Fruit fly (Drosophila melanogaster): ENCODE data around the gene CG4116.

The CG4116 gene

dm6 chrX:3022464-3022863 lies 44.9 kb downstream of the CG4116 start (continued):
- TF ChIP-seq CG11085 (GFP tag; IDR thresholded peaks at IDR 0.05) (no peak; the same call in 1 of the 2 replicates), Hmr (GFP tag; optimal IDR thresholded peaks at IDR 0.05) (peak; percentile 36), eyg (GFP tag; optimal IDR thresholded peaks at IDR 0.05) (peak; percentile 21), sqz (GFP tag; optimal IDR thresholded peaks at IDR 0.05) (peak; percentile 42), CG7745 (tag; optimal IDR thresholded peaks at IDR 0.05) (no peak), CG1647 (GFP tag; optimal IDR thresholded peaks at IDR 0.05) (no peak), CG14710 (tag; optimal IDR thresholded peaks at IDR 0.05) (peak; percentile 79), Hsf (GFP tag; optimal IDR thresholded peaks at IDR 0.05) (peak; percentile 32), Blimp-1 (GFP tag; optimal IDR thresholded peaks at IDR 0.05) (peak; percentile 78), gcm2 (GFP tag; optimal IDR thresholded peaks at IDR 0.05) (no peak), CG4854 (GFP tag; optimal IDR thresholded peaks at IDR 0.05) (no peak), CG11723 (GFP tag; optimal IDR thresholded peaks at IDR 0.05) (peak; percentile 47), H2.0 (GFP tag; IDR thresholded peaks at IDR 0.05) (peak; percentile 71), Dip3 (GFP tag; optimal IDR thresholded peaks at IDR 0.05) (no peak), unpg (GFP tag; optimal IDR thresholded peaks at IDR 0.05) (peak; percentile 69), Pdp1 (GFP tag; optimal IDR thresholded peaks at IDR 0.05) (peak; percentile 60 to 64), CG11695 (GFP tag; IDR thresholded peaks at IDR 0.05) (peak; percentile 65), CG11696 (GFP tag; IDR thresholded peaks at IDR 0.05) (no peak), sr (GFP tag; IDR thresholded peaks at IDR 0.05) (peak; percentile 17; the same call in 1 of the 3 replicates), fru (optimal IDR thresholded peaks at IDR 0.05) (no peak), Sry-β (GFP tag; optimal IDR thresholded peaks at IDR 0.05) (no peak), fd3F (GFP tag; optimal IDR thresholded peaks at IDR 0.05) (no peak), CG7786 (GFP tag; optimal IDR thresholded peaks at IDR 0.05) (peak; percentile 43), Nf-YA (GFP tag; IDR thresholded peaks at IDR 0.05) (peak; percentile 43; the same call in 1 of the 2 replicates), CG1602 (GFP tag; optimal IDR thresholded peaks at IDR 0.05) (peak; percentile 51), CG17912 (GFP tag; optimal IDR thresholded peaks at IDR 0.05) (no peak), eve (GFP tag; optimal IDR thresholded peaks at IDR 0.05) (peak in 1 of 2 experiments; percentile 47), CG2199 (GFP tag; IDR thresholded peaks at IDR 0.05) (peak; percentile 60; the same call in 1 of the 3 replicates), sisA (GFP tag; IDR thresholded peaks at IDR 0.05) (peak; percentile 73), so (GFP tag; IDR thresholded peaks at IDR 0.05) (peak; percentile 62; the same call in 1 of the 3 replicates), CG9797 (GFP tag; optimal IDR thresholded peaks at IDR 0.05) (no peak), Fer2 (tag; optimal IDR thresholded peaks at IDR 0.05) (no peak), grau (tag; optimal IDR thresholded peaks at IDR 0.05) (peak; percentile 67), crc (GFP tag; optimal IDR thresholded peaks at IDR 0.05) (no peak), CoRest (tag; optimal IDR thresholded peaks at IDR 0.05) (peak; percentile 71), CG9727 (GFP tag; optimal IDR thresholded peaks at IDR 0.05) (peak; percentile 58), CG2889 (GFP tag; IDR thresholded peaks at IDR 0.05) (no peak), CG33213 (GFP tag; optimal IDR thresholded peaks at IDR 0.05) (peak; percentile 1), CG5245 (GFP tag; optimal IDR thresholded peaks at IDR 0.05) (peak; percentile 59), CG16815 (GFP tag; optimal IDR thresholded peaks at IDR 0.05) (peak; percentile 59), CG17328 (GFP tag; IDR thresholded peaks at IDR 0.05) (peak; percentile 86), CG4820 (GFP tag; optimal IDR thresholded peaks at IDR 0.05) (peak; percentile 63), CG6683 (GFP tag; optimal IDR thresholded peaks at IDR 0.05) (no peak), lbe (GFP tag; optimal IDR thresholded peaks at IDR 0.05) (no peak), CG13424 (tag; optimal IDR thresholded peaks at IDR 0.05) (peak; percentile 59), Awh (GFP tag; IDR thresholded peaks at IDR 0.05) (0 out of 2 replicates have a peak, but pooled peaks have one; percentile 30), Nf-YC (tag; optimal IDR thresholded peaks at IDR 0.05) (no peak), CG2129 (GFP tag; IDR thresholded peaks at IDR 0.05; ENCODE audit: partially characterized antibody) (no peak), ara (GFP tag; IDR thresholded peaks at IDR 0.05) (peak; percentile 80), Aef1 (GFP tag; IDR thresholded peaks at IDR 0.05) (0 out of 3 replicates have a peak, but pooled peaks have one; percentile 26), CG8924 (tag; optimal IDR thresholded peaks at IDR 0.05) (peak; percentile 62)
